Fruit fly (Drosophila melanogaster): ENCODE results near the gene CG34279.

CG34279 gene

DNA sequence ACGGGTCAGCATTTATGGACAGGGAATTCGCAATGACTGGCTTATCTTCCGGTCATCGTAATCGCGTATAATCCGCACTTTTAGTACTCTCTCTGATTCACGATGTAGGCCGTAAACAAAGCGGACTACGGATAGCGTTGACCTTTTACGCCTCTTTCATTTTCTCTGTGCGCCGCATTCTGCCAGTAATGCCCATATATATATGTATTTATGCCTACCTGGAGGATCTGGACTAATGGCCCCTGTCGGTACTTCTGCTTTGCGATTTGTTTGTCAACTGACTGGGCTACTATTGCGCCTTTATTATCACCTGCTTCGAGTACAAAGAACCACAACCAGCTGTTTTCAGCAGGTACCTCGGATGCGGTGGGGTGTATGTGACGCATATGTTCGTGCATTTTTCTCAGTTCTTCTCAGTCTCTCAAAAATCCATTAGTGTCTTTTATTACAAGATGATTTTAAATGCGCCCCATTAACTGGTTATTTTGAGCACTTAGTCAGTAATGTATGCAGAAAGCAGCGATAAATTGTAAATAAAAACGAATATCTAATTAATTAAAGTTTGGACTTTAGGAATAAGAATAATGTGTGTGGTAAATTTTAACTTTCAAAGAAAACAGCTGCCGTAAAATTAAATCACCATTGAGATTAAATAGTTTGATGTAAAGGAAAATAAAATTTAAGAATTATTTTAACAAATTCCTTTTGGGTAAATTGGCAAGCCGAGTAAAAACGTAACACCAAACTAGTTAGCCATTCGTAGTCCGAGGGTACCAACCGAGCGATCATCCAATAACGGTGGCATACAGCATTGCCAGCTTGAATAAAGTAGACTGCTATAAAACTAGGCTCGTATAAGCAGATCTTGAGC is 8.5 kb downstream of the CG34279 start, which contains the start of gene CREG (continued):
- TF ChIP-seq dimm (GFP tag; IDR thresholded peaks at IDR 0.05) (no peak), chif (GFP tag; optimal IDR thresholded peaks at IDR 0.05) (peak in 1 of 2 experiments; percentile 16), CG10274 (GFP tag; optimal IDR thresholded peaks at IDR 0.05) (peak; percentile 1), CG2712 (tag; optimal IDR thresholded peaks at IDR 0.05) (peak; percentile 11), E2f1 (GFP tag; IDR thresholded peaks at IDR 0.05) (peak; percentile 29; the same call in 1 of the 2 replicates), CG17385 (GFP tag; optimal IDR thresholded peaks at IDR 0.05) (peak; percentile 14), B-H2 (GFP tag; optimal IDR thresholded peaks at IDR 0.05) (no peak), B-H1 (GFP tag; IDR thresholded peaks at IDR 0.05) (no peak), zfh1 (GFP tag; IDR thresholded peaks at IDR 0.05) (0 out of 3 replicates have a peak, but pooled peaks have one; percentile 38), CG10979 (tag; optimal IDR thresholded peaks at IDR 0.05) (peak; percentile 24), CG30403 (GFP tag; optimal IDR thresholded peaks at IDR 0.05) (peak; percentile 49), CG6654 (GFP tag; optimal IDR thresholded peaks at IDR 0.05) (no peak), gce (GFP tag; IDR thresholded peaks at IDR 0.05) (no peak), CG5180 (GFP tag; optimal IDR thresholded peaks at IDR 0.05) (no peak), pita (GFP tag; optimal IDR thresholded peaks at IDR 0.05) (no peak), Xbp1 (GFP tag; optimal IDR thresholded peaks at IDR 0.05) (peak; percentile 10), tll (GFP tag; optimal IDR thresholded peaks at IDR 0.05) (peak in 1 of 2 experiments; percentile 91), Rfx (GFP tag; IDR thresholded peaks at IDR 0.05) (0 out of 2 replicates have a peak, but pooled peaks have one; percentile 4), Med (GFP tag) (peak; percentile 71), kni (GFP tag; optimal IDR thresholded peaks at IDR 0.05) (peak; percentile 6), vvl (GFP tag; IDR thresholded peaks at IDR 0.05) (no peak), fd3F (GFP tag; optimal IDR thresholded peaks at IDR 0.05) (no peak), Sox102F (GFP tag; optimal IDR thresholded peaks at IDR 0.05) (peak; percentile 24), CG7839 (tag; optimal IDR thresholded peaks at IDR 0.05) (peak; percentile 28), sens (GFP tag) (peak; percentile 80), CG12942 (GFP tag; optimal IDR thresholded peaks at IDR 0.05) (no peak), CG9727 (GFP tag; optimal IDR thresholded peaks at IDR 0.05) (peak; percentile 59), sc (optimal IDR thresholded peaks at IDR 0.05) (no peak), sc (GFP tag; optimal IDR thresholded peaks at IDR 0.05) (peak; percentile 35), CG14710 (tag; optimal IDR thresholded peaks at IDR 0.05) (peak; percentile 40), pb (GFP tag; optimal IDR thresholded peaks at IDR 0.05) (no peak), twi (tag; optimal IDR thresholded peaks at IDR 0.05) (peak; percentile 52), nau (GFP tag; optimal IDR thresholded peaks at IDR 0.05) (peak; percentile 21), Elba2 (GFP tag; optimal IDR thresholded peaks at IDR 0.05) (peak; percentile 58), CG5245 (GFP tag; optimal IDR thresholded peaks at IDR 0.05) (no peak), CG17612 (GFP tag; IDR thresholded peaks at IDR 0.05) (no peak), eve (GFP tag; optimal IDR thresholded peaks at IDR 0.05) (peak in 1 of 2 experiments; percentile 13), Hr51 (GFP tag; optimal IDR thresholded peaks at IDR 0.05) (peak in 1 of 2 experiments; percentile 15)

DNA sequence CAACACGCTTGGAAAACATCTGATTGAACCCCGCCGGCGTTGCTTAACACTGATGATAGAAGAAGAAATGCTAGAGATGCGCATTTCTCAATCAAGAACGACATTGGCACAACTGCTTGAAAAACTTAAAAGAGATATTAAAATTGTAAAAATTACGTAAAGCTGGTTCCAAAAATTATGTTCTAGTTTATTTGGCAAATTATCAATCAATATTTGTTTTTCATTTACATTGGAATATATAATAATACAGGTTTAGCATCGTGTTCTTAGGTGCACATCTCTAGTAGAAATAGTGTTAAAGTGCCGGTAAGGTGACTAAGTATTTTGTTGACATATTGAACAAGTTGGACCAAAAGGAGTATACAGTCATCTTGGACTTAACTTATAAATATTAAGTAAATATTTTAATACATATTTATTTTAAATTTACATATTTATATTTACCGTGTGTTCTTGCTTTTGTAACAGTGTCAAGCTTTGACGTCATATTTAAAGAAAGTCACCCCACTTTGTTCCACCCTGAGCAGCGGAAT is 11.7 kb downstream of the CG34279 start, which contains the start of the genes Brf and sds22:
Gene Brf, minus strand, starts transcription at position 25 of the 533 bp plus-strand sequence.
Gene sds22, plus strand, starts transcription at position 282 of the 533 bp plus-strand sequence.
- TF ChIP-seq E2f1 (GFP tag; IDR thresholded peaks at IDR 0.05) (peak; percentile 87), CG17829 (tag; optimal IDR thresholded peaks at IDR 0.05) (peak; percentile 96), ssp (GFP tag; IDR thresholded peaks at IDR 0.05) (peak; percentile 89), sens (GFP tag) (peak; percentile 99), abd-A (tag; optimal IDR thresholded peaks at IDR 0.05) (no peak), unc-4 (GFP tag; IDR thresholded peaks at IDR 0.05; ENCODE audit: partially characterized antibody) (peak; percentile 79), Hmx (GFP tag; optimal IDR thresholded peaks at IDR 0.05) (peak; percentile 90), CG33557 (GFP tag; optimal IDR thresholded peaks at IDR 0.05) (peak; percentile 95), ara (GFP tag; IDR thresholded peaks at IDR 0.05) (peak; percentile 91), Blimp-1 (GFP tag; optimal IDR thresholded peaks at IDR 0.05) (peak; percentile 91), Drgx (GFP tag; IDR thresholded peaks at IDR 0.05) (peak; percentile 83), HmgZ (tag; optimal IDR thresholded peaks at IDR 0.05) (peak; percentile 97), CG32532 (GFP tag; IDR thresholded peaks at IDR 0.05) (peak; percentile 95), chif (GFP tag; optimal IDR thresholded peaks at IDR 0.05) (peak; percentile 95 to 96)

Measured in whole organism, embryonic.